Fruit fly (Drosophila melanogaster) Kc167 (cell line): ENCODE results near the gene CG6067.

ENCODE experiments used
- Myc ChIP-seq: fragments of >200 bp; optimal IDR thresholded peaks from 2 replicates; lab custom pipeline; 2017; ENCODE audit warnings: missing external identifiers
- Sin3A ChIP-seq: fragments of >200 bp; optimal IDR thresholded peaks from 2 replicates; lab custom pipeline; 2018; ENCODE audit warnings: missing external identifiers
- psq ChIP-seq: fragments of >200 bp; optimal IDR thresholded peaks from 2 replicates; lab custom pipeline; 2017; ENCODE audit warnings: missing external identifiers
- ttk ChIP-seq: sonication (Bioruptor generic); optimal IDR thresholded peaks from 2 replicates; lab custom pipeline; 2017; ENCODE audit warnings: missing external identifiers

- TF ChIP-seq Myc (no peak), ttk (lab: Kevin White, UChicago) (no peak), Sin3A (no peak), psq (lab: Kevin White, UChicago) (no peak)
These were observed 10.3 kb downstream of the CG6067 start, which contains the start of gene Grip for dm6 chrX:5965517-5966397.
